8 worm cellular contexts compared by ENCODE assay signal in genomic region chrII:13195163-13195562, ce11.
TF ChIP-seq lines count a peak whose summit lies in the region.

Gene lec-1 (plus strand): TSS chrII:13195549.

TF ChIP-seq in whole organism, L1 larva, 84 proteins besides CTCF, POLR2A, EP300 and RAD21 (continues in another document):
- no peak for TF ChIP-seq unc-130 (tag; optimal IDR thresholded peaks at IDR 0.05; lab: Kevin White, UChicago)
- peak; percentile 13 for TF ChIP-seq unc-86 (tag; optimal IDR thresholded peaks at IDR 0.05; lab: Kevin White, UChicago)
- no peak for TF ChIP-seq C34B4.2 (tag; optimal IDR thresholded peaks at IDR 0.05; lab: Kevin White, UChicago)
- no peak for TF ChIP-seq ztf-11 (tag; optimal IDR thresholded peaks at IDR 0.05; lab: Kevin White, UChicago)
- TF ChIP-seq efl-3 (GFP tag; optimal IDR thresholded peaks at IDR 0.05; lab: Kevin White, UChicago) = no peak
- TF ChIP-seq elt-2 (tag; optimal IDR thresholded peaks at IDR 0.05; lab: Kevin White, UChicago) = peak; percentile 3
- TF ChIP-seq mab-9 (GFP tag; IDR thresholded peaks at IDR 0.05; lab: Robert Waterston, UW) = no peak
- peak; percentile 58 for TF ChIP-seq dsc-1 (tag; optimal IDR thresholded peaks at IDR 0.05; lab: Kevin White, UChicago)
- peak; percentile 14 for TF ChIP-seq irx-1 (tag; optimal IDR thresholded peaks at IDR 0.05; lab: Kevin White, UChicago)
- no peak for TF ChIP-seq lin-39 (tag; optimal IDR thresholded peaks at IDR 0.05; lab: Kevin White, UChicago)
- peak in 2 of 3 experiments; percentile 9 to 69 for TF ChIP-seq ceh-82 (tag; optimal IDR thresholded peaks at IDR 0.05; lab: Kevin White, UChicago)

TF ChIP-seq in whole organism, L2 larva, 48 proteins besides CTCF, POLR2A, EP300 and RAD21 (continues in another document):
- TF ChIP-seq sem-4 (tag; optimal IDR thresholded peaks at IDR 0.05; lab: Kevin White, UChicago) (peak; percentile 73), nhr-6 (tag; optimal IDR thresholded peaks at IDR 0.05; lab: Kevin White, UChicago) (peak; percentile 58), peb-1 (tag; optimal IDR thresholded peaks at IDR 0.05; lab: Kevin White, UChicago) (no peak), Y55F3AM.14 (GFP tag; optimal IDR thresholded peaks at IDR 0.05; lab: Kevin White, UChicago) (no peak), lin-13 (GFP tag; optimal IDR thresholded peaks at IDR 0.05; lab: Kevin White, UChicago) (peak; percentile 69), unc-55 (GFP tag; optimal IDR thresholded peaks at IDR 0.05; lab: Kevin White, UChicago) (peak; percentile 63), ztf-4 (tag; optimal IDR thresholded peaks at IDR 0.05; lab: Kevin White, UChicago) (no peak), sma-9 (GFP tag; optimal IDR thresholded peaks at IDR 0.05; lab: Kevin White, UChicago) (peak; percentile 64), sma-9 (tag; optimal IDR thresholded peaks at IDR 0.05; lab: Kevin White, UChicago) (no peak), nhr-10 (tag; optimal IDR thresholded peaks at IDR 0.05; lab: Kevin White, UChicago) (no peak), blmp-1 (tag; optimal IDR thresholded peaks at IDR 0.05; lab: Kevin White, UChicago; ENCODE audit: insufficient read depth) (no peak), lin-11 (tag; optimal IDR thresholded peaks at IDR 0.05; lab: Kevin White, UChicago) (no peak)

TF ChIP-seq in whole organism, L3 larva, 47 proteins besides CTCF, POLR2A, EP300 and RAD21 (continues in another document):
- TF ChIP-seq nhr-237 (tag; optimal IDR thresholded peaks at IDR 0.05; lab: Kevin White, UChicago) (no peak), eor-1 (tag; optimal IDR thresholded peaks at IDR 0.05; lab: Kevin White, UChicago) (no peak), nhr-23 (tag; optimal IDR thresholded peaks at IDR 0.05; lab: Kevin White, UChicago) (peak; percentile 1), nhr-76 (tag; optimal IDR thresholded peaks at IDR 0.05; lab: Kevin White, UChicago) (no peak), egl-27 (tag; optimal IDR thresholded peaks at IDR 0.05; lab: Kevin White, UChicago) (no peak), lsy-12 (tag; optimal IDR thresholded peaks at IDR 0.05; lab: Kevin White, UChicago) (no peak), ZK546.5 (tag; optimal IDR thresholded peaks at IDR 0.05; lab: Kevin White, UChicago) (no peak), unc-39 (tag; optimal IDR thresholded peaks at IDR 0.05; lab: Kevin White, UChicago) (no peak), zag-1 (tag; optimal IDR thresholded peaks at IDR 0.05; lab: Kevin White, UChicago) (no peak), nhr-28 (tag; optimal IDR thresholded peaks at IDR 0.05; lab: Kevin White, UChicago) (no peak), tbx-2 (tag; optimal IDR thresholded peaks at IDR 0.05; lab: Kevin White, UChicago) (no peak), fkh-2 (tag; optimal IDR thresholded peaks at IDR 0.05; lab: Kevin White, UChicago) (peak; percentile 52), snpc-4 (tag; optimal IDR thresholded peaks at IDR 0.05; lab: Kevin White, UChicago) (peak; percentile 6)

TF ChIP-seq in whole organism, L4 larva, 104 proteins besides CTCF, POLR2A, EP300 and RAD21 (continues in another document):
- TF ChIP-seq arid-1 (GFP tag; conservative IDR thresholded peaks at IDR 0.05; lab: Robert Waterston, UW) (no peak), nhr-28 (tag; optimal IDR thresholded peaks at IDR 0.05; lab: Kevin White, UChicago) (peak; percentile 63), mep-1 (tag; optimal IDR thresholded peaks at IDR 0.05; lab: Kevin White, UChicago) (peak; percentile 70), pha-4 (GFP tag; IDR thresholded peaks at IDR 0.05; lab: Robert Waterston, UW) (peak; percentile 13; the same call in 1 of the 2 replicates), pha-4 (tag; optimal IDR thresholded peaks at IDR 0.05; lab: Kevin White, UChicago) (peak; percentile 91), duxl-1 (tag; optimal IDR thresholded peaks at IDR 0.05; lab: Kevin White, UChicago; ENCODE audit: poor library complexity) (no peak), nhr-41 (GFP tag; IDR thresholded peaks at IDR 0.05; lab: Robert Waterston, UW) (no peak), attf-4 (tag; optimal IDR thresholded peaks at IDR 0.05; lab: Kevin White, UChicago) (no peak), nhr-42 (GFP tag; IDR thresholded peaks at IDR 0.05; lab: Robert Waterston, UW) (no peak), ceh-62 (tag; optimal IDR thresholded peaks at IDR 0.05; lab: Kevin White, UChicago) (no peak), set-16 (GFP tag; IDR thresholded peaks at IDR 0.05; lab: Robert Waterston, UW) (0 out of 2 replicates have a peak, but pooled peaks have one; percentile 11), pqm-1 (tag; optimal IDR thresholded peaks at IDR 0.05; lab: Kevin White, UChicago) (peak; percentile 49)

TF ChIP-seq in whole organism, late embryonic, 69 proteins besides CTCF, POLR2A, EP300 and RAD21 (continues in another document):
- TF ChIP-seq hlh-13 (GFP tag; optimal IDR thresholded peaks at IDR 0.05; lab: Kevin White, UChicago) = no peak
- TF ChIP-seq mec-3 (tag; optimal IDR thresholded peaks at IDR 0.05; lab: Kevin White, UChicago; ENCODE audit: borderline replicate concordance) = no peak
- peak; percentile 62 for TF ChIP-seq dve-1 (tag; optimal IDR thresholded peaks at IDR 0.05; lab: Kevin White, UChicago)
- peak; percentile 31 for TF ChIP-seq ceh-14 (tag; optimal IDR thresholded peaks at IDR 0.05; lab: Kevin White, UChicago)
- TF ChIP-seq nfya-1 (tag; optimal IDR thresholded peaks at IDR 0.05; lab: Kevin White, UChicago) = peak; percentile 69
- TF ChIP-seq dmd-4 (tag; optimal IDR thresholded peaks at IDR 0.05; lab: Kevin White, UChicago; ENCODE audit: borderline replicate concordance) = peak; percentile 36
- no peak for TF ChIP-seq ahr-1 (tag; optimal IDR thresholded peaks at IDR 0.05; lab: Kevin White, UChicago)
- no peak for TF ChIP-seq ref-2 (tag; optimal IDR thresholded peaks at IDR 0.05; lab: Kevin White, UChicago)
- no peak for TF ChIP-seq elt-2 (tag; optimal IDR thresholded peaks at IDR 0.05; lab: Kevin White, UChicago)
- peak; percentile 29 for TF ChIP-seq rnt-1 (tag; optimal IDR thresholded peaks at IDR 0.05; lab: Kevin White, UChicago)
- peak; percentile 42 for TF ChIP-seq ceh-18 (tag; optimal IDR thresholded peaks at IDR 0.05; lab: Kevin White, UChicago)
- TF ChIP-seq ceh-31 (tag; optimal IDR thresholded peaks at IDR 0.05; lab: Kevin White, UChicago) = peak; percentile 52

TF ChIP-seq in whole organism, midembryonic, 9 proteins besides CTCF, POLR2A, EP300 and RAD21:
- TF ChIP-seq cog-1 (tag; optimal IDR thresholded peaks at IDR 0.05; lab: Kevin White, UChicago) = peak; percentile 71
- TF ChIP-seq klf-2 (GFP tag; conservative IDR thresholded peaks at IDR 0.05; lab: Robert Waterston, UW) = no peak
TF ChIP-seq in whole organism, midembryonic: peak in this region for 1.

TF ChIP-seq in whole organism, mixed stage, embryonic, 35 proteins besides CTCF, POLR2A, EP300 and RAD21:
- TF ChIP-seq unc-120 (tag; optimal IDR thresholded peaks at IDR 0.05; lab: Kevin White, UChicago; ENCODE audit: poor library complexity, severe bottlenecking) (peak; percentile 68), lin-32 (GFP tag; optimal IDR thresholded peaks at IDR 0.05; lab: Kevin White, UChicago) (no peak), lin-13 (tag; optimal IDR thresholded peaks at IDR 0.05; lab: Kevin White, UChicago) (no peak), mep-1 (tag; optimal IDR thresholded peaks at IDR 0.05; lab: Kevin White, UChicago) (peak; percentile 50), ces-1 (GFP tag; optimal IDR thresholded peaks at IDR 0.05; lab: Kevin White, UChicago) (peak; percentile 76), unc-62 (GFP tag; optimal IDR thresholded peaks at IDR 0.05; lab: Kevin White, UChicago) (peak; percentile 89), nhr-237 (tag; optimal IDR thresholded peaks at IDR 0.05; lab: Kevin White, UChicago) (peak; percentile 36), hlh-1 (tag; optimal IDR thresholded peaks at IDR 0.05; lab: Kevin White, UChicago) (peak; percentile 69), pha-4 (tag; optimal IDR thresholded peaks at IDR 0.05; lab: Kevin White, UChicago) (peak; percentile 96)

TF ChIP-seq in whole organism, young adult, 124 proteins besides CTCF, POLR2A, EP300 and RAD21:
- TF ChIP-seq cebp-1 (GFP tag; IDR thresholded peaks at IDR 0.05; lab: Robert Waterston, UW) (no peak), cebp-1 (tag; optimal IDR thresholded peaks at IDR 0.05; lab: Kevin White, UChicago) (peak; percentile 55), lin-26 (GFP tag; IDR thresholded peaks at IDR 0.05; lab: Robert Waterston, UW) (no peak), sdz-38 (tag; optimal IDR thresholded peaks at IDR 0.05; lab: Kevin White, UChicago) (no peak), ZK185.1 (tag; optimal IDR thresholded peaks at IDR 0.05; lab: Kevin White, UChicago; ENCODE audit: poor library complexity, severe bottlenecking) (peak; percentile 12), dox-1 (GFP tag; IDR thresholded peaks at IDR 0.05; lab: Robert Waterston, UW) (peak; percentile 55; the same call in 1 of the 2 replicates), let-607 (tag; optimal IDR thresholded peaks at IDR 0.05; lab: Kevin White, UChicago) (peak in 1 of 2 experiments; percentile 6), nhr-120 (GFP tag; IDR thresholded peaks at IDR 0.05; lab: Robert Waterston, UW) (no peak), hmg-1.2 (GFP tag; IDR thresholded peaks at IDR 0.05; lab: Robert Waterston, UW) (peak; percentile 79; the same call in 1 of the 2 replicates), snpc-4 (GFP tag; optimal IDR thresholded peaks at IDR 0.05; lab: Kevin White, UChicago) (no peak), snpc-4 (tag; optimal IDR thresholded peaks at IDR 0.05; lab: Kevin White, UChicago) (peak in 2 of 4 experiments; percentile 0 to 8), rcor-1 (GFP tag; IDR thresholded peaks at IDR 0.05; lab: Robert Waterston, UW) (no peak), K12H6.12 (tag; optimal IDR thresholded peaks at IDR 0.05; lab: Kevin White, UChicago) (peak; percentile 24), D2030.7 (GFP tag; IDR thresholded peaks at IDR 0.05; lab: Robert Waterston, UW) (no peak), lin-40 (tag; optimal IDR thresholded peaks at IDR 0.05; lab: Kevin White, UChicago) (peak; percentile 45), nhr-80 (tag; optimal IDR thresholded peaks at IDR 0.05; lab: Kevin White, UChicago) (peak; percentile 77), ztf-26 (tag; optimal IDR thresholded peaks at IDR 0.05; lab: Kevin White, UChicago) (no peak), pha-4 (tag; optimal IDR thresholded peaks at IDR 0.05; lab: Kevin White, UChicago) (peak; percentile 41), lin-35 (GFP tag; optimal IDR thresholded peaks at IDR 0.05; lab: Kevin White, UChicago) (peak in 1 of 3 experiments; percentile 16), atf-7 (tag; optimal IDR thresholded peaks at IDR 0.05; lab: Kevin White, UChicago) (no peak), nhr-179 (tag; optimal IDR thresholded peaks at IDR 0.05; lab: Kevin White, UChicago) (no peak), lag-1 (GFP tag; IDR thresholded peaks at IDR 0.05; lab: Robert Waterston, UW) (no peak), rpc-1 (optimal IDR thresholded peaks at IDR 0.05; lab: Kevin White, UChicago) (no peak), rpc-1 (tag; optimal IDR thresholded peaks at IDR 0.05; lab: Kevin White, UChicago) (no peak), ztf-6 (GFP tag; IDR thresholded peaks at IDR 0.05; lab: Robert Waterston, UW) (no peak), lin-54 (GFP tag; optimal IDR thresholded peaks at IDR 0.05; lab: Kevin White, UChicago) (peak; percentile 1), pbrm-1 (GFP tag; IDR thresholded peaks at IDR 0.05; lab: Robert Waterston, UW) (no peak)
TF ChIP-seq in whole organism, young adult: peak in this region for 12.
